Fruit fly (Drosophila melanogaster) whole organism, adult: Measurements from ENCODE around the gene CG33060.
A peak's percentile ranks its signal among the peaks of the same experiment; 100 is the strongest.

Experiments used
- CG11617 ChIP-seq: fragments of 200-800 bp; sonication (Bioruptor generic); optimal IDR thresholded peaks from 2 replicates; lab custom pipeline; 2017; ENCODE audit warnings: mild to moderate bottlenecking, missing biosample characterization, missing genetic modification reagents, missing genetic modification characterization
- CG12768 ChIP-seq: fragments of 200-800 bp; sonication (Bioruptor generic); optimal IDR thresholded peaks from 2 replicates; lab custom pipeline; 2017; ENCODE audit warnings: missing biosample characterization, missing genetic modification characterization, mild to moderate bottlenecking, moderate library complexity, missing genetic modification reagents
- CG14711 ChIP-seq: fragments of 200-800 bp; sonication (Bioruptor generic); optimal IDR thresholded peaks from 2 replicates; lab custom pipeline; 2018; ENCODE audit warnings: missing biosample characterization, mild to moderate bottlenecking, missing genetic modification characterization, moderate library complexity
- CG1620 ChIP-seq: fragments of 200-800 bp; sonication (Bioruptor generic); optimal IDR thresholded peaks from 2 replicates; lab custom pipeline; 2016; ENCODE audit warnings: missing biosample characterization, missing genetic modification characterization
- CG33017 ChIP-seq: fragments of 200-800 bp; sonication (Bioruptor generic); optimal IDR thresholded peaks from 2 replicates; lab custom pipeline; 2018; ENCODE audit warnings: missing biosample characterization, mild to moderate bottlenecking, missing genetic modification characterization, moderate library complexity
- CG5204 ChIP-seq: fragments of 200-800 bp; sonication (Bioruptor generic); optimal IDR thresholded peaks from 2 replicates; lab custom pipeline; 2016; ENCODE audit warnings: missing biosample characterization, missing genetic modification characterization
- CG7045 ChIP-seq: fragments of 200-800 bp; sonication (Bioruptor generic); optimal IDR thresholded peaks from 2 replicates; lab custom pipeline; 2017; ENCODE audit warnings: missing biosample characterization, mild to moderate bottlenecking, missing genetic modification characterization
- CG7101 ChIP-seq: fragments of 200-800 bp; sonication (Bioruptor generic); optimal IDR thresholded peaks from 2 replicates; lab custom pipeline; 2018; ENCODE audit warnings: missing biosample characterization, mild to moderate bottlenecking, missing genetic modification characterization, moderate library complexity
- Clk ChIP-seq: fragments of 200-800 bp; sonication (Bioruptor generic); optimal IDR thresholded peaks from 2 replicates; lab custom pipeline; 2017; ENCODE audit warnings: missing biosample characterization, missing genetic modification characterization
- Crg-1 ChIP-seq: fragments of 200-800 bp; sonication (Bioruptor generic); optimal IDR thresholded peaks from 2 replicates; lab custom pipeline; 2016; ENCODE audit warnings: missing biosample characterization, missing genetic modification characterization
- Hr96 ChIP-seq: fragments of 200-800 bp; sonication (Bioruptor generic); optimal IDR thresholded peaks from 2 replicates; lab custom pipeline; 2016; ENCODE audit warnings: missing biosample characterization, missing genetic modification characterization
- Mnt ChIP-seq: fragments of 200-800 bp; sonication (Bioruptor generic); optimal IDR thresholded peaks from 2 replicates; lab custom pipeline; 2016; ENCODE audit warnings: missing biosample characterization, mild to moderate bottlenecking, missing genetic modification characterization
- bab1 ChIP-seq: fragments of 200-800 bp; sonication (Bioruptor generic); optimal IDR thresholded peaks from 3 replicates; lab custom pipeline; 2019; ENCODE audit warnings: missing biosample characterization, mild to moderate bottlenecking, missing genetic modification characterization, moderate library complexity
- cic ChIP-seq: fragments of 200-800 bp; sonication (Bioruptor generic); optimal IDR thresholded peaks from 2 replicates; lab custom pipeline; 2017; ENCODE audit warnings: missing biosample characterization, mild to moderate bottlenecking, missing genetic modification characterization, moderate library complexity
- cnc ChIP-seq, 2 experiments: fragments of >200 bp; optimal IDR thresholded peaks; 2 replicates each; lab custom pipeline; 2017
- kay ChIP-seq: fragments of 200-800 bp; sonication (Bioruptor generic); peaks from one replicate; lab custom pipeline; 2016; ENCODE audit warnings: missing biosample characterization, missing genetic modification characterization, borderline replicate concordance
- ovo ChIP-seq: fragments of 200-800 bp; sonication (Bioruptor generic); optimal IDR thresholded peaks from 2 replicates; lab custom pipeline; 2016; ENCODE audit warnings: missing biosample characterization, missing genetic modification characterization
- pad ChIP-seq: fragments of 200-800 bp; sonication (Bioruptor generic); optimal IDR thresholded peaks from 3 replicates; lab custom pipeline; 2017; ENCODE audit warnings: missing biosample characterization, missing genetic modification characterization, mild to moderate bottlenecking, moderate library complexity, missing genetic modification reagents
- tj ChIP-seq: fragments of 200-800 bp; sonication (Bioruptor generic); optimal IDR thresholded peaks from 3 replicates; lab custom pipeline; 2017; ENCODE audit warnings: missing biosample characterization, mild to moderate bottlenecking, missing genetic modification characterization, moderate library complexity
- toe ChIP-seq: fragments of 200-800 bp; sonication (Bioruptor generic); optimal IDR thresholded peaks from 2 replicates; lab custom pipeline; 2016; ENCODE audit warnings: missing biosample characterization, missing genetic modification characterization

Gene CG33060

DNA sequence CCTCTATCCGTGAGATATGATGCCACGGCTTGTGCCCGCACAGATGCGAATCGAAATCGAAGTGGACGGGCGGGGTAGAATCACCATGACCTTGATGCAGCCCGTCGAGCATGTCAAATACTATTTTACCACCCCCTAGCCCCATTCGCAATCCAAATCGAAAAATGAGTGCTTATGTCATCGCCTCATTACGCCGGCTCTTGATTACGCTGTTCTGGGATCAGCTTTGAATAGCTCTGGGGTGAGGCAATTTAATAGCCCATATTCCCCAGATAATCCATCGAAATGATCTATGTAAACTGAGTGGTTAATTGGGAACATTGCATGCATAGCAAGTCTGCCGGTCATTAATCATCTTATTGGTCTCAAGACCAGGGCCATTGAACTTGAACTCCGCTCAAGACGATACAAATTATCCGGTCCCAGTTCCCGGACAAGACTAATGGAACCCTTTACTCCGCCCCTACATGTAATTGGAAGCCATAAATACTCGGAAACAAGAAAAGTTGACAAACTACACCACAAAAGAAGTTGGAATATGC is 26.4 kb downstream of the CG33060 start:
- no peak for TF ChIP-seq Hr96 (GFP tag; lab: Kevin White, UChicago)
- no peak for TF ChIP-seq tj
- no peak for TF ChIP-seq CG1620 (GFP tag; lab: Kevin White, UChicago)
- no peak for TF ChIP-seq ovo (GFP tag; lab: Kevin White, UChicago)
- TF ChIP-seq cic (GFP tag; lab: Kevin White, UChicago): no peak
- no peak for TF ChIP-seq CG7045 (GFP tag; lab: Kevin White, UChicago)
- no peak for TF ChIP-seq CG11617 (GFP tag; lab: Kevin White, UChicago)
- TF ChIP-seq Clk (GFP tag; lab: Kevin White, UChicago): no peak
- no peak for TF ChIP-seq kay (GFP tag; lab: Kevin White, UChicago)
- TF ChIP-seq CG5204 (GFP tag; lab: Kevin White, UChicago): no peak
- TF ChIP-seq CG7101 (tag; lab: Kevin White, UChicago): no peak
- no peak for TF ChIP-seq Crg-1 (GFP tag; lab: Kevin White, UChicago)
- no peak for TF ChIP-seq Mnt (GFP tag; lab: Kevin White, UChicago)
- no peak for TF ChIP-seq toe (GFP tag; lab: Kevin White, UChicago)
- TF ChIP-seq cnc (optimal IDR thresholded peaks at IDR 0.05; lab: Kevin White, UChicago): no peak

DNA sequence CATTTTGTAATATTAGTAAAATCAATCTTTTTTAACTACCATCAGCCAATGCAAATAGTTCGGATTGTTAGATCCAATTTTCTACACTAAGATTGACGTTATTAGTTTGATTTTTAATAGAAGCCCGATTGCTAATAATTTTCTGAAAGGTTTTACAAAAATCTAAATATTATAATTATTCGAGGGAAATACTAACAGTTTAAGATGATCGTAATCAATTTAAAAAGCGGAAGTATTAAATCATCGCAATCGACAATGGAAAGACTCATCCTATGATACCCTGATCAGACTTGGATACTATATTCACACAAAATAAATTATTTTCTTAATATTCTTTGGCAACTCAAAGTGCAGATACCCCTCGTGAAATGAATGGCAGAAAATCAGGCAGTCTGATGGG is 27.0 kb downstream of the CG33060 start:
- TF ChIP-seq CG7101 (tag; lab: Kevin White, UChicago) (no peak), tj (no peak), CG11617 (GFP tag; lab: Kevin White, UChicago) (no peak), CG1620 (GFP tag; lab: Kevin White, UChicago) (no peak), CG33017 (no peak), Crg-1 (GFP tag; lab: Kevin White, UChicago) (no peak), Clk (GFP tag; lab: Kevin White, UChicago) (no peak), cic (GFP tag; lab: Kevin White, UChicago) (no peak), CG14711 (no peak), CG7045 (GFP tag; lab: Kevin White, UChicago) (no peak), CG12768 (GFP tag; lab: Kevin White, UChicago) (no peak), Mnt (GFP tag; lab: Kevin White, UChicago) (no peak), CG5204 (GFP tag; lab: Kevin White, UChicago) (no peak), toe (GFP tag; lab: Kevin White, UChicago) (no peak), cnc (optimal IDR thresholded peaks at IDR 0.05; lab: Kevin White, UChicago) (no peak), kay (GFP tag; lab: Kevin White, UChicago) (no peak), Hr96 (GFP tag; lab: Kevin White, UChicago) (no peak), pad (no peak), bab1 (GFP tag; lab: Kevin White, UChicago) (no peak), ovo (GFP tag; lab: Kevin White, UChicago) (no peak)

DNA sequence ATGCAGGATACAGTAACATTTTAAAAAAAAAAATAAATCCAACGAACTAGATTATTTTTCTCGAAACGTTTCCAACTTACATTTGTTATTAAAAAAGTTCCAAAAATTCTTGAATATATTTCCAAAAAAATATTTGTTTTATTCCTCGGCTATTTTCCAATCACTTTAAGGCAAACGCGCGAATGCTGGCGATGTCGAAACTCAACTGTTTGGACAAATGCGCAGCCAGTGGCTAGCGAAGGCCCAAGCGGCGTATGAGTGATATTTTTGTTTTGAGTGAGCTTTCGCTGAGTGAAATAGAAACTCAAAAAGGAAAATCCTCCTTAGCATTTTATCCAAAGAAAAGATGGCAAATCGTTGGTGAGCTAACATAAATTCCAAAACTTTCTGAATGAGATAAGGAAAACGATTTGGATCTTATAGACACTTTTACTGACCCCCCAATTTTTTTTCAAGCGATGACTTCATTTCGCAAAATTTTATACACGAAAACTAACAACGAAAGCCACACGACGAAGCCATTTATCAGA is 28.4 kb downstream of the CG33060 start, which contains the start of gene ringer:
Gene ringer, minus strand, starts transcription at position 210 of the 530 bp plus-strand sequence.
- TF ChIP-seq CG33017 (peak; percentile 43), Clk (GFP tag; lab: Kevin White, UChicago) (no peak), CG14711 (no peak), toe (GFP tag; lab: Kevin White, UChicago) (no peak)

DNA sequence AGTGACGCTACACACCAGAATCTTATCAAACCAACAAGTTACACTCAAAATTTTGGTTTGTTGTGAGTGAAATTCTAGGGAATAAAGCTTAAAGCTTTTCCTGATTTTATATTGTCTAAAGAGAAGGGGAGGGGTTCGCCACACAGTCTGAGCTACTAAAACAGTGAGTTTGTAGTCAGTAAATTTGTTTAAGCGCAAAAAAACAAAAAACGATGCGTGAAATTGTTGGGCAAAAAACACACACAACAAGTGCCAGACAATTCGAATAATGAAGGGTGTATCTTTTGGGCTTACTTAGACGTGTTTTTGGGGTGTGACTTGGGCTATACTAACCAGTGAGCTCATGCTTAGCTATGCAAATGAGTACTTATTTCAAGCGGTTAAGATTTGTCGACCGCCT is 29.0 kb downstream of the CG33060 start:
- TF ChIP-seq CG12768 (GFP tag; lab: Kevin White, UChicago) (peak; percentile 39), Hr96 (GFP tag; lab: Kevin White, UChicago) (no peak), CG5204 (GFP tag; lab: Kevin White, UChicago) (no peak), pad (no peak), kay (GFP tag; lab: Kevin White, UChicago) (peak; percentile 92)

DNA sequence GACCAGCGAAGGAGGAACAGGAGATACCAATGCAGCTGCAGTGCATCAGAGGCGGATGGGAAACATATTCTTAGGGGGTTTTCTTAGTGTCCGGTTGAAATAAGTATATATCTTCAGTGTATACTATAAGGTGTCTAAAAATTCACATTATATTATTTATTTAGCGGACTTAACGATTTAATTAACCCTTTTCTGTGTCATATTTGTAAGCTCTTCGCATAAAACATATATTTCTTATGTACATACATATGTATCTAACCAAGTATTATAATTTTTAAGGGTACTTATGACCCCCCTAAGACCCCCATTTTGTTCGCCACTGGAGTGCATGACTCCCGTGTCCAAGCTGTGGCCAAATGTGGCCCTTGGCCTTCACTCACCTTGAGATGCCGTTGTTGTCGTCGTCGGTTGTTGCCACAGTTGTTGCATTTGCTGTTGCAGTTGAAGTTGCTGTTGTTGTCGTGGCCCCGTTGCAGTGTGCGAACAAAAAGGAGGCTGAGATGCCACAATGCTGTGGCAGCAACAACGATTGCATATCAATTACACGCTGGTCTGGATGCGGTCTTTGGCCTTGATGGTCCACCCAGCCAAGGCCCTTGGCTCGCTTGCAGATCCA is 30.5 kb downstream of the CG33060 start:
- no peak for TF ChIP-seq CG11617 (GFP tag; lab: Kevin White, UChicago)
- no peak for TF ChIP-seq bab1 (GFP tag; lab: Kevin White, UChicago)
- TF ChIP-seq Hr96 (GFP tag; lab: Kevin White, UChicago): no peak
- no peak for TF ChIP-seq tj
- no peak for TF ChIP-seq Clk (GFP tag; lab: Kevin White, UChicago)
- TF ChIP-seq CG33017: no peak
- no peak for TF ChIP-seq CG5204 (GFP tag; lab: Kevin White, UChicago)
- no peak for TF ChIP-seq toe (GFP tag; lab: Kevin White, UChicago)
- TF ChIP-seq Crg-1 (GFP tag; lab: Kevin White, UChicago): no peak
- TF ChIP-seq ovo (GFP tag; lab: Kevin White, UChicago): no peak
- TF ChIP-seq kay (GFP tag; lab: Kevin White, UChicago): no peak
- TF ChIP-seq CG7101 (tag; lab: Kevin White, UChicago): no peak
- no peak for TF ChIP-seq pad
- no peak for TF ChIP-seq cnc (optimal IDR thresholded peaks at IDR 0.05; lab: Kevin White, UChicago)

DNA sequence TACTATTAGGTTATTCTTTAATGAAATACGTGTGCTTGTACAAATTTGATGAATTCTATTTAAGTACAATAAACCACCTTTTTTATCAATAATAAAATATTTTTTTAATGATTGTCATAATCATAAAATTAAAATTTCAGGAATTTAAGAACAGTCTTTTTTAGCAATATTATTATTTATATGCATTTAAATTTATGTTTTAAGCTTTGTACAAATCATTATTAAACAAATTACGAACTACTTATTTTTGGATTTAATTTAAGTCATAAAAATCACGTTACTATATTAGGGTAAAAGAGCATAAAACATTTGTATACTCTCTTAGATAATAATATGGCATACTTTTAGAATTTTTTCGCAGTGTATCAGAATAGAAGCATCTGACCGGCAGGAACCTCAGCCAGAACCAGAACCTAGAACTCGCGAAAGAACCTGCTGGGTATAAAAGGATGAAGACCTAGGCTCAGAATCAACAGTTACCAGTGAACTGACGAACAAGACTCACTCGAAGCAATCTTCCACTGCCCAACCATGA is 31.3 kb downstream of the CG33060 start, which contains the start of gene Cpr72Ea:
Gene Cpr72Ea, plus strand, starts transcription at position 485 of the 535 bp plus-strand sequence.
- TF ChIP-seq Mnt (GFP tag; lab: Kevin White, UChicago) (no peak), CG33017 (no peak), CG5204 (GFP tag; lab: Kevin White, UChicago) (no peak), cnc (optimal IDR thresholded peaks at IDR 0.05; lab: Kevin White, UChicago) (no peak), Hr96 (GFP tag; lab: Kevin White, UChicago) (no peak), Crg-1 (GFP tag; lab: Kevin White, UChicago) (no peak), CG7045 (GFP tag; lab: Kevin White, UChicago) (no peak), kay (GFP tag; lab: Kevin White, UChicago) (no peak), bab1 (GFP tag; lab: Kevin White, UChicago) (no peak), tj (no peak), pad (no peak), CG11617 (GFP tag; lab: Kevin White, UChicago) (no peak), CG7101 (tag; lab: Kevin White, UChicago) (no peak), Clk (GFP tag; lab: Kevin White, UChicago) (no peak), CG12768 (GFP tag; lab: Kevin White, UChicago) (no peak), toe (GFP tag; lab: Kevin White, UChicago) (no peak), CG14711 (no peak), CG1620 (GFP tag; lab: Kevin White, UChicago) (no peak), ovo (GFP tag; lab: Kevin White, UChicago) (no peak), cic (GFP tag; lab: Kevin White, UChicago) (no peak)
